Worm (Caenorhabditis elegans) whole organism, young adult: ENCODE measurements around the gene ZC449.1.

ENCODE experiments used
- F37B4.10 ChIP-seq: fragments of 200-800 bp; sonication (Bioruptor generic); IDR thresholded peaks from 2 replicates; pipeline ENCODE4 v1.3.6; 2022; ENCODE audit warnings: missing genetic modification characterization, missing compliant biosample characterization
- F49E8.2 ChIP-seq: sonication (generic microtip); optimal IDR thresholded peaks from 3 replicates; lab custom pipeline; 2017; ENCODE audit warnings: missing genetic modification characterization, mild to moderate bottlenecking, missing compliant biosample characterization, antibody characterized with exemption, moderate library complexity; ENCODE audit not compliant: insufficient read depth
- ama-1 ChIP-seq, 3 experiments: fragments of 150-350 bp in 1 of 3; sonication (generic microtip) in 2 of 3; optimal IDR thresholded peaks; 2 replicates each; lab custom pipeline; 2014 to 2018; ENCODE audit warnings: missing biosample characterization in 2 of 3, missing genetic modification characterization in 2 of 3, missing genetic modification reagents in 2 of 3
- athp-1 ChIP-seq: sonication (generic microtip); optimal IDR thresholded peaks from 2 replicates; lab custom pipeline; 2017; ENCODE audit warnings: mild to moderate bottlenecking, missing genetic modification characterization, missing compliant biosample characterization
- cebp-1 ChIP-seq, 2 experiments: fragments of 200-800 bp in 1 of 2; sonication (Bioruptor generic) in 1 of 2; sonication (generic microtip) in 1 of 2; IDR thresholded peaks in 1 of 2; optimal IDR thresholded peaks in 1 of 2; 2 replicates each; pipeline versions ENCODE4 v1.3.6 to Lab custom; 2017 to 2022; ENCODE audit warnings: missing compliant biosample characterization in 2 of 2, missing genetic modification characterization in 2 of 2, mild to moderate bottlenecking in 1 of 2, missing genetic modification reagents in 1 of 2, moderate library complexity in 1 of 2
- ets-4 ChIP-seq: fragments of 200-800 bp; sonication (Bioruptor generic); optimal IDR thresholded peaks from 2 replicates; lab custom pipeline; 2018; ENCODE audit warnings: mild to moderate bottlenecking, missing genetic modification characterization, missing compliant biosample characterization
- hrde-1 ChIP-seq: sonication (generic microtip); optimal IDR thresholded peaks from 2 replicates; lab custom pipeline; 2016; ENCODE audit warnings: missing genetic modification characterization, mild to moderate bottlenecking, missing compliant biosample characterization, moderate library complexity, missing genotype, missing genetic modification reagents, borderline replicate concordance
- let-607 ChIP-seq, 2 experiments: fragments of 200-800 bp in 1 of 2; sonication (Bioruptor generic) in 1 of 2; sonication (generic microtip) in 1 of 2; optimal IDR thresholded peaks; 2 replicates each; lab custom pipeline; 2016 to 2018; ENCODE audit warnings: mild to moderate bottlenecking in 2 of 2, missing compliant biosample characterization in 2 of 2, missing genetic modification characterization in 2 of 2, moderate library complexity in 2 of 2, missing genotype in 1 of 2
- nfya-1 ChIP-seq: sonication (generic microtip); optimal IDR thresholded peaks from 2 replicates; lab custom pipeline; 2017; ENCODE audit warnings: antibody characterized with exemption, missing compliant biosample characterization, missing genetic modification characterization, borderline replicate concordance; ENCODE audit not compliant: insufficient read depth
- nhr-27 ChIP-seq: fragments of 200-800 bp; sonication (Bioruptor generic); optimal IDR thresholded peaks from 2 replicates; lab custom pipeline; 2018; ENCODE audit warnings: mild to moderate bottlenecking, missing genetic modification characterization, moderate library complexity, missing compliant biosample characterization
- snpc-4 ChIP-seq, 5 experiments: fragments of 150-350 bp in 1 of 5; sonication (generic microtip) in 4 of 5; optimal IDR thresholded peaks; 2 replicates each; lab custom pipeline; 2014 to 2018; ENCODE audit warnings: missing genetic modification characterization in 5 of 5, missing biosample characterization in 3 of 5, antibody characterized with exemption in 2 of 5, mild to moderate bottlenecking in 2 of 5, missing compliant biosample characterization in 2 of 5, missing genotype in 2 of 5, moderate library complexity in 2 of 5, missing genetic modification reagents in 1 of 5
- ztf-25 ChIP-seq: fragments of 200-800 bp; sonication (Bioruptor generic); IDR thresholded peaks from 2 replicates; pipeline ENCODE4 v1.3.6; 2022; ENCODE audit warnings: missing genetic modification reagents, missing genetic modification characterization, missing compliant biosample characterization
- ztf-26 ChIP-seq: sonication (generic microtip); optimal IDR thresholded peaks from 2 replicates; lab custom pipeline; 2017; ENCODE audit warnings: missing genetic modification characterization, missing compliant biosample characterization
- ztf-3 ChIP-seq: fragments of 200-800 bp; sonication (Bioruptor generic); optimal IDR thresholded peaks from 2 replicates; lab custom pipeline; 2018; ENCODE audit warnings: mild to moderate bottlenecking, missing genetic modification characterization, missing compliant biosample characterization

ce11 chrX:4998875-4999274, 25.3 kb upstream of the ZC449.1 start, which contains the start of gene set-30:
- TF ChIP-seq ztf-3 (GFP tag; lab: Kevin White, UChicago): no peak
- TF ChIP-seq ztf-26 (tag; lab: Kevin White, UChicago): no peak
- TF ChIP-seq snpc-4 (GFP tag; optimal IDR thresholded peaks at IDR 0.05; lab: Kevin White, UChicago): no peak
- TF ChIP-seq snpc-4 (tag; optimal IDR thresholded peaks at IDR 0.05; lab: Kevin White, UChicago): no peak
- no peak for TF ChIP-seq athp-1 (tag; lab: Kevin White, UChicago)
- TF ChIP-seq F49E8.2 (tag; lab: Kevin White, UChicago): no peak
- no peak for TF ChIP-seq cebp-1 (GFP tag; IDR thresholded peaks at IDR 0.05; lab: Robert Waterston, UW)
- no peak for TF ChIP-seq cebp-1 (tag; optimal IDR thresholded peaks at IDR 0.05; lab: Kevin White, UChicago)
- no peak for TF ChIP-seq ama-1 (optimal IDR thresholded peaks at IDR 0.05; lab: Kevin White, UChicago)
- TF ChIP-seq ama-1 (GFP tag; optimal IDR thresholded peaks at IDR 0.05; lab: Kevin White, UChicago): no peak
- TF ChIP-seq nfya-1: no peak
- TF ChIP-seq let-607 (tag; optimal IDR thresholded peaks at IDR 0.05; lab: Kevin White, UChicago): no peak
- TF ChIP-seq hrde-1 (tag; lab: Kevin White, UChicago): no peak
- TF ChIP-seq ets-4: no peak
- TF ChIP-seq F37B4.10 (GFP tag; lab: Robert Waterston, UW): no peak
- no peak for TF ChIP-seq ztf-25 (GFP tag; lab: Robert Waterston, UW)
- no peak for TF ChIP-seq nhr-27 (tag; lab: Kevin White, UChicago)
